Comparison of ENCODE assay signal across 1 fruit fly cellular context in genomic region chr2L:14047170-14047632, dm6.
TF ChIP-seq lines count a peak whose summit lies in the region.

NimC4 (plus strand) TSS chr2L:14047582.

TF ChIP-seq in whole organism, embryonic, 481 proteins besides CTCF, POLR2A, EP300 and RAD21 (continued from another document and continues in another):
- TF ChIP-seq CG10209 (GFP tag; optimal IDR thresholded peaks at IDR 0.05; lab: Kevin White, UChicago) (peak; percentile 76), luna (GFP tag; optimal IDR thresholded peaks at IDR 0.05; lab: Kevin White, UChicago) (no peak), CG7963 (GFP tag; IDR thresholded peaks at IDR 0.05; lab: Robert Waterston, UW; ENCODE audit: partially characterized antibody) (no peak), amos (GFP tag; IDR thresholded peaks at IDR 0.05; lab: Robert Waterston, UW; ENCODE audit: partially characterized antibody) (no peak), so (GFP tag; IDR thresholded peaks at IDR 0.05; lab: Robert Waterston, UW) (0 out of 3 replicates have a peak, but pooled peaks have one; percentile 55), Poxn (GFP tag; IDR thresholded peaks at IDR 0.05; lab: Robert Waterston, UW) (no peak), ash1 (GFP tag; optimal IDR thresholded peaks at IDR 0.05; lab: Kevin White, UChicago) (no peak), CG4707 (GFP tag; optimal IDR thresholded peaks at IDR 0.05; lab: Kevin White, UChicago) (peak; percentile 1), CG7357 (GFP tag; IDR thresholded peaks at IDR 0.05; lab: Robert Waterston, UW) (peak; percentile 57; the same call in 1 of the 3 replicates), CG8924 (tag; optimal IDR thresholded peaks at IDR 0.05; lab: Kevin White, UChicago) (peak; percentile 87), CG34376 (GFP tag; optimal IDR thresholded peaks at IDR 0.05; lab: Kevin White, UChicago) (no peak), gce (GFP tag; IDR thresholded peaks at IDR 0.05; lab: Robert Waterston, UW) (peak; percentile 46; the same call in 1 of the 3 replicates), Mrtf (GFP tag; IDR thresholded peaks at IDR 0.05; lab: Robert Waterston, UW) (peak; percentile 34; the same call in 1 of the 3 replicates), Camta (GFP tag; optimal IDR thresholded peaks at IDR 0.05; lab: Kevin White, UChicago) (peak; percentile 80), CG14965 (GFP tag; optimal IDR thresholded peaks at IDR 0.05; lab: Kevin White, UChicago; ENCODE audit: borderline replicate concordance) (peak; percentile 48), exex (tag; optimal IDR thresholded peaks at IDR 0.05; lab: Kevin White, UChicago) (no peak), CG2875 (GFP tag; optimal IDR thresholded peaks at IDR 0.05; lab: Kevin White, UChicago) (peak; percentile 60), TFAM (GFP tag; optimal IDR thresholded peaks at IDR 0.05; lab: Kevin White, UChicago) (peak; percentile 33), CG7372 (GFP tag; IDR thresholded peaks at IDR 0.05; lab: Robert Waterston, UW) (peak; percentile 47; the same call in 1 of the 2 replicates), PHDP (tag; optimal IDR thresholded peaks at IDR 0.05; lab: Kevin White, UChicago) (peak; percentile 20), Dll (GFP tag; IDR thresholded peaks at IDR 0.05; lab: Robert Waterston, UW; ENCODE audit: partially characterized antibody) (no peak), Dref (GFP tag; IDR thresholded peaks at IDR 0.05; lab: Robert Waterston, UW) (no peak), grn (GFP tag; optimal IDR thresholded peaks at IDR 0.05; lab: Kevin White, UChicago) (peak; percentile 87), CG18619 (GFP tag; optimal IDR thresholded peaks at IDR 0.05; lab: Kevin White, UChicago) (peak; percentile 54), otp (GFP tag; IDR thresholded peaks at IDR 0.05; lab: Robert Waterston, UW) (peak; percentile 89), CG8765 (GFP tag; IDR thresholded peaks at IDR 0.05; lab: Robert Waterston, UW) (peak; percentile 98), CG3726 (GFP tag; IDR thresholded peaks at IDR 0.05; lab: Robert Waterston, UW) (peak; percentile 79; the same call in 2 of the 3 replicates), cad (GFP tag; optimal IDR thresholded peaks at IDR 0.05; lab: Kevin White, UChicago) (no peak), NfI (GFP tag; optimal IDR thresholded peaks at IDR 0.05; lab: Kevin White, UChicago) (no peak), CG17802 (tag; optimal IDR thresholded peaks at IDR 0.05; lab: Kevin White, UChicago) (peak; percentile 28), CG3065 (GFP tag; optimal IDR thresholded peaks at IDR 0.05; lab: Kevin White, UChicago) (peak; percentile 51), CG7839 (tag; optimal IDR thresholded peaks at IDR 0.05; lab: Kevin White, UChicago) (peak; percentile 78), CG17186 (GFP tag; optimal IDR thresholded peaks at IDR 0.05; lab: Kevin White, UChicago) (peak; percentile 30), Optix (GFP tag; IDR thresholded peaks at IDR 0.05; lab: Robert Waterston, UW) (peak; percentile 69; the same call in 1 of the 3 replicates), maf-S (GFP tag; optimal IDR thresholded peaks at IDR 0.05; lab: Kevin White, UChicago) (peak; percentile 70), sc (optimal IDR thresholded peaks at IDR 0.05; lab: Kevin White, UChicago) (no peak), sc (GFP tag; optimal IDR thresholded peaks at IDR 0.05; lab: Kevin White, UChicago) (peak; percentile 68), Kr (GFP tag; optimal IDR thresholded peaks at IDR 0.05; lab: Kevin White, UChicago) (peak; percentile 90), CG11560 (tag; IDR thresholded peaks at IDR 0.05; lab: Robert Waterston, UW) (peak; percentile 10; the same call in 1 of the 3 replicates), ase (GFP tag; IDR thresholded peaks at IDR 0.05; lab: Robert Waterston, UW) (no peak), eve (GFP tag; optimal IDR thresholded peaks at IDR 0.05; lab: Kevin White, UChicago) (peak in 1 of 2 experiments; percentile 99), fd3F (GFP tag; optimal IDR thresholded peaks at IDR 0.05; lab: Kevin White, UChicago) (no peak), CG15073 (GFP tag; optimal IDR thresholded peaks at IDR 0.05; lab: Kevin White, UChicago) (peak; percentile 36), CG6813 (GFP tag; optimal IDR thresholded peaks at IDR 0.05; lab: Kevin White, UChicago) (peak; percentile 66), ftz-f1 (GFP tag; optimal IDR thresholded peaks at IDR 0.05; lab: Kevin White, UChicago) (no peak), CG32532 (GFP tag; IDR thresholded peaks at IDR 0.05; lab: Robert Waterston, UW) (no peak), CG5180 (GFP tag; optimal IDR thresholded peaks at IDR 0.05; lab: Kevin White, UChicago) (no peak), GATAe (GFP tag; conservative IDR thresholded peaks at IDR 0.05; lab: Robert Waterston, UW) (no peak), Nf-YB (GFP tag; optimal IDR thresholded peaks at IDR 0.05; lab: Kevin White, UChicago) (peak; percentile 58), corto (GFP tag; optimal IDR thresholded peaks at IDR 0.05; lab: Kevin White, UChicago) (no peak), Asciz (GFP tag; optimal IDR thresholded peaks at IDR 0.05; lab: Kevin White, UChicago) (peak; percentile 22), mld (GFP tag; IDR thresholded peaks at IDR 0.05; lab: Robert Waterston, UW; ENCODE audit: partially characterized antibody) (no peak), sens-2 (GFP tag; IDR thresholded peaks at IDR 0.05; lab: Robert Waterston, UW) (peak; percentile 85), NC2β (GFP tag; optimal IDR thresholded peaks at IDR 0.05; lab: Kevin White, UChicago) (peak; percentile 80), Oaz (GFP tag; IDR thresholded peaks at IDR 0.05; lab: Robert Waterston, UW) (no peak), slp2 (GFP tag; optimal IDR thresholded peaks at IDR 0.05; lab: Kevin White, UChicago) (peak; percentile 76), CG10274 (GFP tag; optimal IDR thresholded peaks at IDR 0.05; lab: Kevin White, UChicago) (peak; percentile 33), ewg (GFP tag; optimal IDR thresholded peaks at IDR 0.05; lab: Kevin White, UChicago) (peak; percentile 45), chif (GFP tag; optimal IDR thresholded peaks at IDR 0.05; lab: Kevin White, UChicago) (peak; percentile 72 to 94), Usf (GFP tag; optimal IDR thresholded peaks at IDR 0.05; lab: Kevin White, UChicago) (peak; percentile 71), CG13123 (GFP tag; optimal IDR thresholded peaks at IDR 0.05; lab: Kevin White, UChicago) (peak; percentile 56), pzg (GFP tag; optimal IDR thresholded peaks at IDR 0.05; lab: Kevin White, UChicago) (no peak), CG6272 (GFP tag; IDR thresholded peaks at IDR 0.05; lab: Robert Waterston, UW) (peak; percentile 50), CG12219 (GFP tag; optimal IDR thresholded peaks at IDR 0.05; lab: Kevin White, UChicago) (peak; percentile 67), gcm2 (GFP tag; optimal IDR thresholded peaks at IDR 0.05; lab: Kevin White, UChicago) (peak; percentile 42), Fer3 (tag; optimal IDR thresholded peaks at IDR 0.05; lab: Kevin White, UChicago) (no peak), CG6689 (GFP tag; IDR thresholded peaks at IDR 0.05; lab: Robert Waterston, UW) (peak; percentile 89), CG12071 (GFP tag; optimal IDR thresholded peaks at IDR 0.05; lab: Kevin White, UChicago) (no peak), HLH3B (GFP tag; IDR thresholded peaks at IDR 0.05; lab: Robert Waterston, UW) (peak; percentile 24; the same call in 1 of the 2 replicates), MESR4 (GFP tag; optimal IDR thresholded peaks at IDR 0.05; lab: Kevin White, UChicago) (peak; percentile 11), tna (GFP tag; IDR thresholded peaks at IDR 0.05; lab: Robert Waterston, UW; ENCODE audit: partially characterized antibody) (no peak), CG18476 (GFP tag; optimal IDR thresholded peaks at IDR 0.05; lab: Kevin White, UChicago) (peak; percentile 45), D19A (tag; optimal IDR thresholded peaks at IDR 0.05; lab: Kevin White, UChicago) (peak; percentile 73), Rx (GFP tag; IDR thresholded peaks at IDR 0.05; lab: Robert Waterston, UW) (peak; percentile 76), CG33557 (GFP tag; optimal IDR thresholded peaks at IDR 0.05; lab: Kevin White, UChicago) (peak; percentile 84), schlank (tag; optimal IDR thresholded peaks at IDR 0.05; lab: Kevin White, UChicago) (no peak), abd-A (tag; optimal IDR thresholded peaks at IDR 0.05; lab: Kevin White, UChicago) (no peak), fd64A (GFP tag; optimal IDR thresholded peaks at IDR 0.05; lab: Kevin White, UChicago) (no peak), CG12744 (GFP tag; optimal IDR thresholded peaks at IDR 0.05; lab: Kevin White, UChicago) (peak; percentile 81), CG5953 (GFP tag; IDR thresholded peaks at IDR 0.05; lab: Robert Waterston, UW) (no peak), ato (GFP tag; IDR thresholded peaks at IDR 0.05; lab: Robert Waterston, UW; ENCODE audit: partially characterized antibody) (no peak), CG11398 (GFP tag; optimal IDR thresholded peaks at IDR 0.05; lab: Kevin White, UChicago) (peak; percentile 63), B-H1 (GFP tag; IDR thresholded peaks at IDR 0.05; lab: Robert Waterston, UW) (no peak), bcd (GFP tag; optimal IDR thresholded peaks at IDR 0.05; lab: Kevin White, UChicago) (peak; percentile 62), seq (GFP tag; IDR thresholded peaks at IDR 0.05; lab: Robert Waterston, UW) (no peak), Dp (GFP tag; optimal IDR thresholded peaks at IDR 0.05; lab: Kevin White, UChicago) (no peak), CG10959 (GFP tag; IDR thresholded peaks at IDR 0.05; lab: Robert Waterston, UW) (peak; percentile 96), Drgx (GFP tag; IDR thresholded peaks at IDR 0.05; lab: Robert Waterston, UW) (peak; percentile 42), h (optimal IDR thresholded peaks at IDR 0.05; lab: Kevin White, UChicago) (no peak), CG18011 (GFP tag; optimal IDR thresholded peaks at IDR 0.05; lab: Kevin White, UChicago) (no peak), CG1832 (GFP tag; optimal IDR thresholded peaks at IDR 0.05; lab: Kevin White, UChicago) (no peak), sr (GFP tag; IDR thresholded peaks at IDR 0.05; lab: Robert Waterston, UW) (no peak), repo (GFP tag; optimal IDR thresholded peaks at IDR 0.05; lab: Kevin White, UChicago) (peak; percentile 59), CG11695 (GFP tag; IDR thresholded peaks at IDR 0.05; lab: Robert Waterston, UW) (peak; percentile 64; the same call in 2 of the 3 replicates), CG18262 (tag; optimal IDR thresholded peaks at IDR 0.05; lab: Kevin White, UChicago) (peak; percentile 93), CG17912 (GFP tag; optimal IDR thresholded peaks at IDR 0.05; lab: Kevin White, UChicago) (no peak), CG4360 (GFP tag; IDR thresholded peaks at IDR 0.05; lab: Robert Waterston, UW) (peak; percentile 87), Aef1 (GFP tag; IDR thresholded peaks at IDR 0.05; lab: Robert Waterston, UW) (no peak), caup (GFP tag; optimal IDR thresholded peaks at IDR 0.05; lab: Kevin White, UChicago; ENCODE audit: severe bottlenecking) (peak; percentile 27), br (optimal IDR thresholded peaks at IDR 0.05; lab: Kevin White, UChicago) (no peak), CG14710 (tag; optimal IDR thresholded peaks at IDR 0.05; lab: Kevin White, UChicago) (peak; percentile 93), HLH4C (GFP tag; IDR thresholded peaks at IDR 0.05; lab: Robert Waterston, UW; ENCODE audit: partially characterized antibody) (no peak), CG8944 (GFP tag; optimal IDR thresholded peaks at IDR 0.05; lab: Kevin White, UChicago) (peak; percentile 78), tx (GFP tag; optimal IDR thresholded peaks at IDR 0.05; lab: Kevin White, UChicago) (peak; percentile 52), CG17829 (tag; optimal IDR thresholded peaks at IDR 0.05; lab: Kevin White, UChicago) (peak; percentile 95), CG1024 (GFP tag; IDR thresholded peaks at IDR 0.05; lab: Robert Waterston, UW) (peak; percentile 57; the same call in 1 of the 2 replicates), dm (GFP tag; optimal IDR thresholded peaks at IDR 0.05; lab: Kevin White, UChicago) (peak; percentile 49), CG8281 (tag; optimal IDR thresholded peaks at IDR 0.05; lab: Kevin White, UChicago) (peak; percentile 27), CG12391 (tag; optimal IDR thresholded peaks at IDR 0.05; lab: Kevin White, UChicago) (peak; percentile 83), CG32767 (GFP tag; IDR thresholded peaks at IDR 0.05; lab: Robert Waterston, UW) (no peak; the same call in 1 of the 2 replicates), CG8359 (GFP tag; optimal IDR thresholded peaks at IDR 0.05; lab: Kevin White, UChicago; ENCODE audit: borderline replicate concordance) (peak; percentile 68), CG1792 (GFP tag; optimal IDR thresholded peaks at IDR 0.05; lab: Kevin White, UChicago) (peak; percentile 6), Eip74EF (GFP tag; optimal IDR thresholded peaks at IDR 0.05; lab: Kevin White, UChicago) (no peak), CG10979 (tag; optimal IDR thresholded peaks at IDR 0.05; lab: Kevin White, UChicago) (peak; percentile 94), disco-r (GFP tag; optimal IDR thresholded peaks at IDR 0.05; lab: Kevin White, UChicago) (peak; percentile 59), CG9215 (GFP tag; IDR thresholded peaks at IDR 0.05; lab: Robert Waterston, UW) (peak; percentile 62), Deaf1 (tag; optimal IDR thresholded peaks at IDR 0.05; lab: Kevin White, UChicago) (peak; percentile 1), sima (GFP tag; optimal IDR thresholded peaks at IDR 0.05; lab: Kevin White, UChicago) (no peak), Ets97D (GFP tag; optimal IDR thresholded peaks at IDR 0.05; lab: Kevin White, UChicago) (peak; percentile 41), Med (GFP tag; lab: Kevin White, UChicago) (peak; percentile 90), wek (GFP tag; optimal IDR thresholded peaks at IDR 0.05; lab: Kevin White, UChicago) (no peak), Vsx1 (GFP tag; optimal IDR thresholded peaks at IDR 0.05; lab: Kevin White, UChicago) (peak; percentile 26), CG10431 (GFP tag; optimal IDR thresholded peaks at IDR 0.05; lab: Kevin White, UChicago) (no peak), CHES-1-like (GFP tag; optimal IDR thresholded peaks at IDR 0.05; lab: Kevin White, UChicago) (peak; percentile 46), CG17568 (GFP tag; optimal IDR thresholded peaks at IDR 0.05; lab: Kevin White, UChicago) (peak; percentile 31), CG6254 (GFP tag; optimal IDR thresholded peaks at IDR 0.05; lab: Kevin White, UChicago) (peak; percentile 74), B-H2 (GFP tag; optimal IDR thresholded peaks at IDR 0.05; lab: Kevin White, UChicago) (no peak), YL-1 (GFP tag; optimal IDR thresholded peaks at IDR 0.05; lab: Kevin White, UChicago) (no peak), jumu (GFP tag; optimal IDR thresholded peaks at IDR 0.05; lab: Kevin White, UChicago) (peak; percentile 84), ab (GFP tag; optimal IDR thresholded peaks at IDR 0.05; lab: Kevin White, UChicago) (peak; percentile 38), Doc2 (GFP tag; IDR thresholded peaks at IDR 0.05; lab: Robert Waterston, UW) (no peak)
